Worm (Caenorhabditis elegans) whole organism, L4 larva: Measurements from ENCODE around the gene sca-1.

Experiments
- D1046.2 ChIP-seq: fragments of 200-800 bp; sonication (Bioruptor generic); IDR thresholded peaks from 2 replicates; pipeline ENCODE4 v1.3.6; 2022; ENCODE audit warnings: missing genetic modification characterization, missing compliant biosample characterization
- F10B5.3 ChIP-seq: sonication (generic microtip); optimal IDR thresholded peaks from 2 replicates; lab custom pipeline; 2016; ENCODE audit warnings: mild to moderate bottlenecking, missing genetic modification characterization, missing compliant biosample characterization
- F26F4.8 ChIP-seq: fragments of 200-800 bp; sonication (Bioruptor generic); conservative IDR thresholded peaks from 2 replicates; pipeline ENCODE4 v1.3.6; 2022; ENCODE audit warnings: missing genetic modification characterization, missing compliant biosample characterization
- Y105C5A.15 ChIP-seq: fragments of 200-800 bp; sonication (Bioruptor generic); IDR thresholded peaks from 2 replicates; pipeline ENCODE4 v1.3.6; 2022; ENCODE audit warnings: missing genetic modification characterization, missing compliant biosample characterization
- Y48G9A.11 ChIP-seq: fragments of 200-800 bp; sonication (Bioruptor generic); IDR thresholded peaks from 2 replicates; pipeline ENCODE4 v1.3.6; 2022; ENCODE audit warnings: missing genetic modification reagents, missing genetic modification characterization, missing compliant biosample characterization
- Y5F2A.4 ChIP-seq: fragments of 200-800 bp; sonication (Bioruptor generic); optimal IDR thresholded peaks from 2 replicates; lab custom pipeline; 2018; ENCODE audit warnings: mild to moderate bottlenecking, missing genetic modification characterization, missing compliant biosample characterization
- aha-1 ChIP-seq: fragments of 150-350 bp; peaks from one replicate; lab custom pipeline; 2014; ENCODE audit warnings: missing biosample characterization, missing genetic modification characterization
- aly-2 ChIP-seq: sonication (generic microtip); optimal IDR thresholded peaks from 2 replicates; lab custom pipeline; 2018; ENCODE audit warnings: missing biosample characterization, missing genetic modification characterization
- arid-1 ChIP-seq: fragments of 200-800 bp; sonication (Bioruptor generic); conservative IDR thresholded peaks from 2 replicates; pipeline ENCODE4 v1.3.6; 2022; ENCODE audit warnings: missing genetic modification reagents, missing genetic modification characterization, missing compliant biosample characterization
- ceh-32 ChIP-seq: sonication (generic microtip); optimal IDR thresholded peaks from 2 replicates; lab custom pipeline; 2016; ENCODE audit warnings: mild to moderate bottlenecking, missing genetic modification characterization, missing compliant biosample characterization; ENCODE audit not compliant: poor library complexity
- ceh-62 ChIP-seq: sonication (generic microtip); optimal IDR thresholded peaks from 2 replicates; lab custom pipeline; 2017; ENCODE audit warnings: missing biosample characterization, missing genetic modification characterization
- ctbp-1 ChIP-seq: fragments of 200-800 bp; sonication (Bioruptor generic); IDR thresholded peaks from 2 replicates; pipeline ENCODE4 v1.3.6; 2022; ENCODE audit warnings: missing genetic modification reagents, missing genetic modification characterization, missing compliant biosample characterization
- daf-12 ChIP-seq: fragments of 150-350 bp; optimal IDR thresholded peaks from 2 replicates; lab custom pipeline; 2014; ENCODE audit warnings: missing biosample characterization, missing genetic modification reagents, missing genetic modification characterization
- daf-8 ChIP-seq: fragments of 200-800 bp; sonication (Bioruptor generic); IDR thresholded peaks from 2 replicates; pipeline ENCODE4 v1.3.6; 2022; ENCODE audit warnings: missing genetic modification characterization, missing compliant biosample characterization
- dmd-9 ChIP-seq: fragments of 200-800 bp; sonication (Bioruptor generic); IDR thresholded peaks from 2 replicates; pipeline ENCODE4 v1.3.6; 2022; ENCODE audit warnings: missing genetic modification reagents, missing genetic modification characterization, missing compliant biosample characterization
- dpl-1 ChIP-seq: fragments of 150-350 bp; optimal IDR thresholded peaks from 2 replicates; lab custom pipeline; 2014; ENCODE audit warnings: missing biosample characterization, missing genetic modification reagents, missing genetic modification characterization
- duxl-1 ChIP-seq: sonication (generic microtip); optimal IDR thresholded peaks from 2 replicates; lab custom pipeline; 2016; ENCODE audit warnings: mild to moderate bottlenecking, missing genetic modification characterization, moderate library complexity, missing compliant biosample characterization; ENCODE audit not compliant: poor library complexity
- egl-43 ChIP-seq: fragments of 200-800 bp; sonication (Bioruptor generic); IDR thresholded peaks from 2 replicates; pipeline ENCODE4 v1.3.6; 2022; ENCODE audit warnings: missing genetic modification reagents, missing genetic modification characterization, missing compliant biosample characterization
- hif-1 ChIP-seq, 2 experiments: sonication (generic microtip); optimal IDR thresholded peaks; 2 replicates each; lab custom pipeline; 2016 to 2017; ENCODE audit warnings: missing compliant biosample characterization in 2 of 2, missing genetic modification characterization in 2 of 2, missing genetic modification reagents in 2 of 2, missing genotype in 2 of 2, mild to moderate bottlenecking in 1 of 2
- hlh-11 ChIP-seq: fragments of 200-800 bp; sonication (Bioruptor generic); optimal IDR thresholded peaks from 2 replicates; lab custom pipeline; 2018; ENCODE audit warnings: mild to moderate bottlenecking, missing genetic modification characterization, missing compliant biosample characterization
- jun-1 ChIP-seq: fragments of 150-350 bp; optimal IDR thresholded peaks from 2 replicates; lab custom pipeline; 2014; ENCODE audit warnings: missing biosample characterization, missing genetic modification reagents, missing genetic modification characterization
- lin-1 ChIP-seq: fragments of 200-800 bp; sonication (Bioruptor generic); IDR thresholded peaks from 2 replicates; pipeline ENCODE4 v1.3.6; 2022; ENCODE audit warnings: missing genetic modification reagents, missing genetic modification characterization, missing compliant biosample characterization
- lin-39 ChIP-seq: fragments of 150-350 bp; optimal IDR thresholded peaks from 2 replicates; lab custom pipeline; 2014; ENCODE audit warnings: missing biosample characterization, missing genetic modification reagents, missing genetic modification characterization
- lir-3 ChIP-seq: sonication (generic microtip); optimal IDR thresholded peaks from 2 replicates; lab custom pipeline; 2016; ENCODE audit warnings: mild to moderate bottlenecking, missing genetic modification characterization, missing compliant biosample characterization
- lsy-2 ChIP-seq, 2 experiments: fragments of 150-350 bp in 1 of 2; sonication (generic microtip) in 1 of 2; optimal IDR thresholded peaks; 2 replicates each; lab custom pipeline; 2014 to 2017; ENCODE audit warnings: missing biosample characterization in 2 of 2, missing genetic modification characterization in 2 of 2
- madf-9 ChIP-seq: fragments of 200-800 bp; sonication (Bioruptor generic); conservative IDR thresholded peaks from 2 replicates; pipeline ENCODE4 v1.3.6; 2022; ENCODE audit warnings: missing genetic modification reagents, missing genetic modification characterization, missing compliant biosample characterization
- mdl-1 ChIP-seq, 2 experiments: fragments of 150-350 bp in 1 of 2; sonication (generic microtip) in 1 of 2; optimal IDR thresholded peaks; 2 replicates each; lab custom pipeline; 2014 to 2017; ENCODE audit warnings: missing biosample characterization in 2 of 2, missing genetic modification characterization in 2 of 2
- mdt-29 ChIP-seq: fragments of 200-800 bp; sonication (Bioruptor generic); IDR thresholded peaks from 2 replicates; pipeline ENCODE4 v1.3.6; 2022; ENCODE audit warnings: missing genetic modification reagents, missing genetic modification characterization, missing compliant biosample characterization
- mep-1 ChIP-seq: fragments of 150-350 bp; sonication (generic microtip); optimal IDR thresholded peaks from 3 replicates; lab custom pipeline; 2014; ENCODE audit warnings: missing biosample characterization, missing genetic modification characterization
- mes-2 ChIP-seq: sonication (generic microtip); optimal IDR thresholded peaks from 2 replicates; lab custom pipeline; 2016; ENCODE audit warnings: missing genotype, mild to moderate bottlenecking, missing genetic modification characterization, missing compliant biosample characterization; ENCODE audit not compliant: poor library complexity, severe bottlenecking
- mxl-3 ChIP-seq: fragments of 200-800 bp; sonication (Bioruptor generic); optimal IDR thresholded peaks from 2 replicates; lab custom pipeline; 2018; ENCODE audit warnings: mild to moderate bottlenecking, missing genetic modification characterization, missing compliant biosample characterization
- nhr-10 ChIP-seq: fragments of 150-350 bp; optimal IDR thresholded peaks from 2 replicates; lab custom pipeline; 2014; ENCODE audit warnings: missing biosample characterization, missing genetic modification characterization
- nhr-11 ChIP-seq: fragments of 150-350 bp; optimal IDR thresholded peaks from 2 replicates; lab custom pipeline; 2014; ENCODE audit warnings: missing biosample characterization, missing genetic modification characterization
- nhr-237 ChIP-seq: sonication (generic microtip); optimal IDR thresholded peaks from 2 replicates; lab custom pipeline; 2017; ENCODE audit warnings: missing biosample characterization, missing genetic modification characterization
- nhr-25 ChIP-seq: sonication (generic microtip); optimal IDR thresholded peaks from 2 replicates; lab custom pipeline; 2017; ENCODE audit warnings: missing genetic modification characterization, mild to moderate bottlenecking, missing compliant biosample characterization, antibody characterized with exemption, moderate library complexity, borderline replicate concordance; ENCODE audit not compliant: insufficient read depth
- nhr-28 ChIP-seq: fragments of 150-350 bp; optimal IDR thresholded peaks from 2 replicates; lab custom pipeline; 2014; ENCODE audit warnings: missing biosample characterization, missing genetic modification characterization
- nhr-42 ChIP-seq: fragments of 200-800 bp; sonication (Bioruptor generic); IDR thresholded peaks from 2 replicates; pipeline ENCODE4 v1.3.6; 2022; ENCODE audit warnings: missing genetic modification characterization, missing compliant biosample characterization
- nhr-76 ChIP-seq: fragments of 150-350 bp; optimal IDR thresholded peaks from 2 replicates; lab custom pipeline; 2014; ENCODE audit warnings: missing biosample characterization, missing genetic modification characterization
- pha-4 ChIP-seq, 2 experiments: fragments of 150-350 bp in 1 of 2; fragments of 200-800 bp in 1 of 2; sonication (Bioruptor generic) in 1 of 2; IDR thresholded peaks in 1 of 2; optimal IDR thresholded peaks in 1 of 2; 2 replicates each; pipeline versions ENCODE4 v1.3.6 to Lab custom; 2014 to 2022; ENCODE audit warnings: missing genetic modification characterization in 2 of 2, missing genetic modification reagents in 2 of 2, missing biosample characterization in 1 of 2, missing compliant biosample characterization in 1 of 2
- php-3 ChIP-seq: fragments of 200-800 bp; sonication (Bioruptor generic); IDR thresholded peaks from 2 replicates; pipeline ENCODE4 v1.3.6; 2022; ENCODE audit warnings: missing genetic modification reagents, missing genetic modification characterization, missing compliant biosample characterization
- rbr-2 ChIP-seq: sonication (generic microtip); optimal IDR thresholded peaks from 2 replicates; lab custom pipeline; 2016; ENCODE audit warnings: missing genotype, missing genetic modification characterization, missing compliant biosample characterization
- snpc-1.2 ChIP-seq: fragments of 200-800 bp; sonication (Bioruptor generic); IDR thresholded peaks from 2 replicates; pipeline ENCODE4 v1.3.6; 2022; ENCODE audit warnings: missing genetic modification reagents, missing genetic modification characterization, missing compliant biosample characterization
- tag-97 ChIP-seq: fragments of 200-800 bp; sonication (Bioruptor generic); IDR thresholded peaks from 2 replicates; pipeline ENCODE4 v1.3.6; 2022; ENCODE audit warnings: missing genetic modification characterization, missing compliant biosample characterization
- tra-1 ChIP-seq: fragments of 200-800 bp; sonication (Bioruptor generic); IDR thresholded peaks from 2 replicates; pipeline ENCODE4 v1.3.6; 2022; ENCODE audit warnings: missing genetic modification reagents, missing genetic modification characterization, missing compliant biosample characterization
- vab-7 ChIP-seq: fragments of 200-800 bp; sonication (Bioruptor generic); IDR thresholded peaks from 2 replicates; pipeline ENCODE4 v1.3.6; 2022; ENCODE audit warnings: missing genetic modification reagents, missing genetic modification characterization, missing compliant biosample characterization
- zag-1 ChIP-seq: fragments of 150-350 bp; optimal IDR thresholded peaks from 2 replicates; lab custom pipeline; 2014; ENCODE audit warnings: missing biosample characterization, missing genetic modification characterization
- zfp-3 ChIP-seq: fragments of 200-800 bp; sonication (Bioruptor generic); conservative IDR thresholded peaks from 2 replicates; pipeline ENCODE4 v1.3.6; 2022; ENCODE audit warnings: missing genetic modification reagents, missing genetic modification characterization, missing compliant biosample characterization
- zip-11 ChIP-seq: fragments of 200-800 bp; sonication (Bioruptor generic); IDR thresholded peaks from 2 replicates; pipeline ENCODE4 v1.3.6; 2022; ENCODE audit warnings: missing genetic modification characterization, missing compliant biosample characterization
- zip-2 ChIP-seq: fragments of 150-350 bp; optimal IDR thresholded peaks from 2 replicates; lab custom pipeline; 2014; ENCODE audit warnings: missing biosample characterization, missing genetic modification characterization
- ztf-11 ChIP-seq: fragments of 150-350 bp; optimal IDR thresholded peaks from 2 replicates; lab custom pipeline; 2014; ENCODE audit warnings: missing biosample characterization, missing genetic modification characterization

The sca-1 gene

DNA sequence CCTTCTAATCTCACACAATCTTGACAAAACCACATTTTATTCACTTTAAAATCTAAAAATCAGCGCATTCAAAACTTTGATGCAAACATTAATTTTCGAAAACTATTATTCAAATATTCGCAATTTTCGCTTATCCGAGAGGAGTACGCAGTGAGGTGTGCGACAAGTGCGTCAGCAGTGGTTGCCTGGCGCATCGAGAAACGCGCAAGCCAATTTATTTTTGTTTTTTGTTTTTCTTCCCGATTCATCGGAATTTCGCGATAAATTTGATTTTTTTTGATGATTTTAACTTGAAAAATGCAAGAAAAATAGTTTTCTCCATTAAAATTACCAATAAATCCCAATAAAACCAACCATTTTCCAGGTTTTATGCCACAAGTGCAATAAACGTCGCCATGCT, 32.2 kb upstream of the sca-1 start, which contains the start of the genes fbxb-85 and hex-3 (continued):
- TF ChIP-seq ctbp-1 (GFP tag; lab: Robert Waterston, UW), result peak; percentile 84
- TF ChIP-seq nhr-237 (tag; lab: Kevin White, UChicago), result no peak
- TF ChIP-seq aha-1 (tag; lab: Kevin White, UChicago), result peak; percentile 89
- peak; percentile 91 for TF ChIP-seq hlh-11 (tag; lab: Kevin White, UChicago)
- peak; percentile 73 for TF ChIP-seq nhr-11 (tag; lab: Kevin White, UChicago)
- TF ChIP-seq nhr-10 (tag; lab: Kevin White, UChicago), result no peak
- peak; percentile 94 for TF ChIP-seq rbr-2 (tag; lab: Kevin White, UChicago)
- peak; percentile 84 for TF ChIP-seq zfp-3 (GFP tag; lab: Robert Waterston, UW)
- no peak for TF ChIP-seq lir-3 (tag; lab: Kevin White, UChicago)
- peak in 1 of 2 experiments; percentile 3 for TF ChIP-seq mdl-1 (tag; optimal IDR thresholded peaks at IDR 0.05; lab: Kevin White, UChicago)
- TF ChIP-seq arid-1 (GFP tag; lab: Robert Waterston, UW), result peak; percentile 92
- TF ChIP-seq lin-39 (tag; lab: Kevin White, UChicago), result no peak
- peak; percentile 47 for TF ChIP-seq Y5F2A.4 (GFP tag; lab: Kevin White, UChicago)
- peak; percentile 60; the same call in 1 of the 2 replicates for TF ChIP-seq vab-7 (GFP tag; lab: Robert Waterston, UW)
- TF ChIP-seq nhr-42, result peak; percentile 93
- TF ChIP-seq nhr-76 (tag; lab: Kevin White, UChicago), result no peak
- TF ChIP-seq F10B5.3 (tag; lab: Kevin White, UChicago), result peak; percentile 89
- peak; percentile 80 for TF ChIP-seq ceh-32 (tag; lab: Kevin White, UChicago)
- no peak for TF ChIP-seq ceh-62 (tag; lab: Kevin White, UChicago)
- TF ChIP-seq dmd-9 (GFP tag; lab: Robert Waterston, UW), result no peak; the same call in 1 of the 2 replicates
- peak; percentile 81; the same call in 1 of the 2 replicates for TF ChIP-seq egl-43
- TF ChIP-seq zip-2 (tag; lab: Kevin White, UChicago), result peak; percentile 68
- TF ChIP-seq snpc-1.2 (GFP tag; lab: Robert Waterston, UW), result peak; percentile 77
- TF ChIP-seq dpl-1, result peak; percentile 94
- TF ChIP-seq tag-97 (GFP tag; lab: Robert Waterston, UW), result no peak
- peak; percentile 51 for TF ChIP-seq nhr-28
- peak; percentile 60 for TF ChIP-seq lin-1 (GFP tag; lab: Robert Waterston, UW)
- no peak for TF ChIP-seq Y48G9A.11 (GFP tag; lab: Robert Waterston, UW)
- TF ChIP-seq php-3 (GFP tag; lab: Robert Waterston, UW), result peak; percentile 82
- no peak for TF ChIP-seq ztf-11
- no peak for TF ChIP-seq Y105C5A.15 (GFP tag; lab: Robert Waterston, UW)
- TF ChIP-seq daf-8 (GFP tag; lab: Robert Waterston, UW), result no peak
- peak; percentile 37; the same call in 1 of the 2 replicates for TF ChIP-seq madf-9 (GFP tag; lab: Robert Waterston, UW)
- peak; percentile 73; the same call in 1 of the 2 replicates for TF ChIP-seq D1046.2 (GFP tag; lab: Robert Waterston, UW)
- TF ChIP-seq F26F4.8 (GFP tag; lab: Robert Waterston, UW), result no peak
- peak; percentile 68 for TF ChIP-seq nhr-25 (tag; lab: Kevin White, UChicago)
- TF ChIP-seq daf-12 (tag; lab: Kevin White, UChicago), result no peak
- peak; percentile 95 for TF ChIP-seq mes-2
- peak; percentile 47; the same call in 1 of the 2 replicates for TF ChIP-seq tra-1
- peak; percentile 60 to 75 for TF ChIP-seq hif-1 (tag; optimal IDR thresholded peaks at IDR 0.05; lab: Kevin White, UChicago)
- TF ChIP-seq mep-1, result peak; percentile 94
- peak; percentile 56 to 96 for TF ChIP-seq lsy-2 (tag; optimal IDR thresholded peaks at IDR 0.05; lab: Kevin White, UChicago)
- peak; percentile 64 for TF ChIP-seq zag-1
- no peak for TF ChIP-seq aly-2 (tag; lab: Kevin White, UChicago)
- peak; percentile 89 for TF ChIP-seq duxl-1 (tag; lab: Kevin White, UChicago)
- TF ChIP-seq mdt-29 (GFP tag; lab: Robert Waterston, UW), result peak; percentile 70
- peak; percentile 88 for TF ChIP-seq jun-1
- no peak for TF ChIP-seq zip-11 (GFP tag; lab: Robert Waterston, UW)
- peak; percentile 63 for TF ChIP-seq mxl-3 (GFP tag; lab: Kevin White, UChicago)
- TF ChIP-seq pha-4 (GFP tag; IDR thresholded peaks at IDR 0.05; lab: Robert Waterston, UW), result peak; percentile 83
- no peak for TF ChIP-seq pha-4 (tag; optimal IDR thresholded peaks at IDR 0.05; lab: Kevin White, UChicago)
